Worm (Caenorhabditis elegans): ENCODE measurements around the gene paqr-3.

ce11 chrIV:14424396-14424795 lies 40.9 kb upstream of the paqr-3 start, which contains the start of gene F55B11.3:
- TF ChIP-seq ceh-34 (tag; optimal IDR thresholded peaks at IDR 0.05) (no peak), lin-11 (tag; optimal IDR thresholded peaks at IDR 0.05) (no peak), sox-4 (tag; optimal IDR thresholded peaks at IDR 0.05) (no peak), pag-3 (tag; optimal IDR thresholded peaks at IDR 0.05; ENCODE audit: borderline replicate concordance) (no peak), che-1 (tag; optimal IDR thresholded peaks at IDR 0.05) (no peak), unc-55 (GFP tag; optimal IDR thresholded peaks at IDR 0.05) (no peak), nhr-11 (tag; optimal IDR thresholded peaks at IDR 0.05) (no peak)
